Worm (Caenorhabditis elegans) whole organism, mixed stage, embryonic: ENCODE measurements around the gene T28A8.8.

Experiments
- M03D4.4 ChIP-seq: sonication (generic microtip); optimal IDR thresholded peaks from 2 replicates; lab custom pipeline; 2017; ENCODE audit warnings: mild to moderate bottlenecking, missing genetic modification characterization, missing compliant biosample characterization
- bed-3 ChIP-seq: fragments of 200-800 bp; sonication (Bioruptor generic); optimal IDR thresholded peaks from 3 replicates; lab custom pipeline; 2018; ENCODE audit warnings: mild to moderate bottlenecking, missing genetic modification characterization, moderate library complexity, missing compliant biosample characterization
- blmp-1 ChIP-seq: fragments of 150-350 bp; optimal IDR thresholded peaks from 2 replicates; lab custom pipeline; 2014; ENCODE audit warnings: missing biosample characterization, missing genetic modification characterization
- ceh-39 ChIP-seq: fragments of 150-350 bp; optimal IDR thresholded peaks from 2 replicates; lab custom pipeline; 2014; ENCODE audit warnings: missing biosample characterization, missing genetic modification characterization
- ceh-43 ChIP-seq: fragments of 200-800 bp; sonication (Bioruptor generic); optimal IDR thresholded peaks from 2 replicates; lab custom pipeline; 2018; ENCODE audit warnings: mild to moderate bottlenecking, missing genetic modification characterization, moderate library complexity, missing compliant biosample characterization
- ceh-83 ChIP-seq: fragments of 200-800 bp; sonication (Bioruptor generic); optimal IDR thresholded peaks from 2 replicates; lab custom pipeline; 2018; ENCODE audit warnings: mild to moderate bottlenecking, missing genetic modification characterization, missing compliant biosample characterization
- ces-1 ChIP-seq: fragments of 150-350 bp; optimal IDR thresholded peaks from 2 replicates; lab custom pipeline; 2014; ENCODE audit warnings: missing biosample characterization, missing genetic modification reagents, missing genetic modification characterization
- cnd-1 ChIP-seq: fragments of 200-800 bp; sonication (Bioruptor generic); optimal IDR thresholded peaks from 2 replicates; lab custom pipeline; 2018; ENCODE audit warnings: mild to moderate bottlenecking, missing genetic modification characterization, missing compliant biosample characterization
- drap-1 ChIP-seq: fragments of 200-800 bp; sonication (Bioruptor generic); optimal IDR thresholded peaks from 3 replicates; lab custom pipeline; 2018; ENCODE audit warnings: mild to moderate bottlenecking, missing genetic modification characterization, missing compliant biosample characterization
- elt-1 ChIP-seq: sonication (generic microtip); optimal IDR thresholded peaks from 2 replicates; lab custom pipeline; 2017; ENCODE audit warnings: missing genetic modification characterization, mild to moderate bottlenecking, missing compliant biosample characterization, antibody characterized with exemption, moderate library complexity, borderline replicate concordance; ENCODE audit not compliant: insufficient read depth
- elt-3 ChIP-seq: fragments of 150-350 bp; optimal IDR thresholded peaks from 2 replicates; lab custom pipeline; 2014; ENCODE audit warnings: missing biosample characterization, missing genetic modification characterization
- flh-1 ChIP-seq: fragments of 200-800 bp; sonication (Bioruptor generic); optimal IDR thresholded peaks from 2 replicates; lab custom pipeline; 2018; ENCODE audit warnings: mild to moderate bottlenecking, missing genetic modification characterization, moderate library complexity, missing compliant biosample characterization
- ham-2 ChIP-seq: fragments of 200-800 bp; sonication (Bioruptor generic); optimal IDR thresholded peaks from 2 replicates; lab custom pipeline; 2018; ENCODE audit warnings: mild to moderate bottlenecking, missing genetic modification characterization, missing compliant biosample characterization
- hlh-1 ChIP-seq: fragments of 150-350 bp; optimal IDR thresholded peaks from 2 replicates; lab custom pipeline; 2014; ENCODE audit warnings: missing biosample characterization, missing genetic modification reagents, missing genetic modification characterization
- lin-13 ChIP-seq: fragments of 150-350 bp; optimal IDR thresholded peaks from 2 replicates; lab custom pipeline; 2014; ENCODE audit warnings: missing biosample characterization, missing genetic modification characterization
- lin-32 ChIP-seq: fragments of 200-800 bp; sonication (Bioruptor generic); optimal IDR thresholded peaks from 2 replicates; lab custom pipeline; 2018; ENCODE audit warnings: mild to moderate bottlenecking, missing genetic modification characterization, missing compliant biosample characterization
- lsy-2 ChIP-seq: fragments of 150-350 bp; optimal IDR thresholded peaks from 2 replicates; lab custom pipeline; 2014; ENCODE audit warnings: missing biosample characterization, missing genetic modification characterization
- mab-5 ChIP-seq: fragments of 150-350 bp; optimal IDR thresholded peaks from 2 replicates; lab custom pipeline; 2014; ENCODE audit warnings: missing biosample characterization, missing genetic modification characterization
- mep-1 ChIP-seq: fragments of 150-350 bp; optimal IDR thresholded peaks from 2 replicates; lab custom pipeline; 2017; ENCODE audit warnings: missing biosample characterization, missing genetic modification reagents, missing genetic modification characterization, inconsistent platforms
- mls-2 ChIP-seq: sonication (generic microtip); optimal IDR thresholded peaks from 2 replicates; lab custom pipeline; 2016; ENCODE audit warnings: mild to moderate bottlenecking, missing genetic modification characterization, moderate library complexity, missing compliant biosample characterization
- nhr-2 ChIP-seq: fragments of 150-350 bp; optimal IDR thresholded peaks from 2 replicates; lab custom pipeline; 2014; ENCODE audit warnings: missing biosample characterization, missing genetic modification characterization
- nhr-237 ChIP-seq: fragments of 150-350 bp; optimal IDR thresholded peaks from 2 replicates; lab custom pipeline; 2014; ENCODE audit warnings: missing biosample characterization, missing genetic modification characterization
- nhr-28 ChIP-seq: fragments of 150-350 bp; optimal IDR thresholded peaks from 2 replicates; lab custom pipeline; 2014; ENCODE audit warnings: missing biosample characterization, missing genetic modification characterization
- nhr-76 ChIP-seq: sonication (generic microtip); optimal IDR thresholded peaks from 2 replicates; lab custom pipeline; 2017; ENCODE audit warnings: missing biosample characterization, missing genetic modification characterization
- pha-4 ChIP-seq: fragments of 150-350 bp; optimal IDR thresholded peaks from 2 replicates; lab custom pipeline; 2018; ENCODE audit warnings: missing biosample characterization, missing genetic modification reagents, missing genetic modification characterization
- snpc-4 ChIP-seq: fragments of 150-350 bp; optimal IDR thresholded peaks from 2 replicates; lab custom pipeline; 2014; ENCODE audit warnings: missing biosample characterization, missing genetic modification characterization
- sptf-1 ChIP-seq: sonication (generic microtip); optimal IDR thresholded peaks from 2 replicates; lab custom pipeline; 2017; ENCODE audit warnings: mild to moderate bottlenecking, missing genetic modification characterization, moderate library complexity, missing compliant biosample characterization
- tbx-8 ChIP-seq: fragments of 200-800 bp; sonication (Bioruptor generic); optimal IDR thresholded peaks from 2 replicates; lab custom pipeline; 2018; ENCODE audit warnings: mild to moderate bottlenecking, missing genetic modification characterization, moderate library complexity, missing compliant biosample characterization
- unc-120 ChIP-seq: sonication (generic microtip); optimal IDR thresholded peaks from 2 replicates; lab custom pipeline; 2017; ENCODE audit warnings: missing genetic modification characterization, missing compliant biosample characterization; ENCODE audit not compliant: poor library complexity, severe bottlenecking
- unc-62 ChIP-seq: fragments of 150-350 bp; optimal IDR thresholded peaks from 2 replicates; lab custom pipeline; 2014; ENCODE audit warnings: missing biosample characterization, missing genetic modification reagents, missing genetic modification characterization
- zip-8 ChIP-seq: fragments of 150-350 bp; optimal IDR thresholded peaks from 2 replicates; lab custom pipeline; 2014; ENCODE audit warnings: missing biosample characterization, missing genetic modification characterization
- ztf-11 ChIP-seq: fragments of 150-350 bp; optimal IDR thresholded peaks from 2 replicates; lab custom pipeline; 2014; ENCODE audit warnings: missing biosample characterization, missing genetic modification characterization

T28A8.8 gene

ce11 chrIII:13457305-13457704 is 45.3 kb upstream of the T28A8.8 start:
- TF ChIP-seq elt-3 (tag; lab: Kevin White, UChicago), result no peak
- no peak for TF ChIP-seq snpc-4 (tag; lab: Kevin White, UChicago)
- no peak for TF ChIP-seq elt-1 (tag; lab: Kevin White, UChicago)

ce11 chrIII:13458978-13459596 is 43.5 kb upstream of the T28A8.8 start, which contains the start of gene tag-164:
Gene tag-164 (plus strand): TSS chrIII:13459546.
- no peak for TF ChIP-seq tbx-8
- TF ChIP-seq nhr-28 (tag; lab: Kevin White, UChicago), result no peak

DNA sequence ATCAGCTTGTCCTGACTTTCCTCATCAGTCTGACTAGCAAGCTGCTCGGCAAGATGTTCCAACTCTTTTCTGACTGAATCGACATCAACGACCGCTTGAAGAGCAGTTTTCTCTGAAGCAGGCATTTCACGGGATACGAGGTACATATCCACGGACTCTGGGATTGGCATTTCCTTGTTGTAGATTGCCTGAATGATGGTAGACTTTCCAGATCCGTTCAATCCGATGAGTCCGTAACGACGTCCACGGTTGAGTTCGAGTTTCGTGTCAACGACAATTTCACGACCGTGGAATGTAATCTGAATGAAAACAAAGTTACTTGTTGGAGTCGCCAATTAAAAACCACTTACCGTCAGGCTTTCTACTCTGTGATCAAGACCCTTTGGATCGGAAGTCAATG is 41.1 kb upstream of the T28A8.8 start:
- TF ChIP-seq lin-32 (GFP tag; lab: Kevin White, UChicago) (no peak), ceh-39 (tag; lab: Kevin White, UChicago) (no peak), ham-2 (GFP tag; lab: Kevin White, UChicago) (no peak), elt-3 (tag; lab: Kevin White, UChicago) (no peak), snpc-4 (tag; lab: Kevin White, UChicago) (no peak), sptf-1 (tag; lab: Kevin White, UChicago) (no peak), unc-120 (tag; lab: Kevin White, UChicago) (no peak)

DNA sequence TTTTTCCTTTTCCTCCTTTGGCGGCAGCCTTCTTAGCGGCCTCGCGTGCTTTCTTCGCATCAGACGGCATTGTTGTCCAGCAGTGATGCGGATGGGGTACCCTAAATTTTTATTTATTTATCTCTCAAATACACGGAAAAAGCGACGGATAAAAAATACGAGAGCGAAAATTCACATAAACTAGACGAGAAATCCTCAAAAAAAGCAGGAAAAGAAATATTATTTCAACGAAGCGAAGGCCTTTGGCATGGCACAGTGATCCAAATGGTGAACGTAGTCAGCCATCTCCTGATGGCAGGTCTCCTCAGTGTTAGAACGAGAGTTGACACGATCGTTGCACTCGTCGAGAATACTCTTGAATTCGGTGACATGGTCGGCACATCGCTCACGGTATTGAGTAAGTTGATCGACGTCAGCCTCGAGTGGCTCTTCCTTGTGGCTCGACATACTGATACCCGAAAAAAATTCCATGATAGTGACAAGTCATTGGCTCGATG is 40.4 kb upstream of the T28A8.8 start, which contains the start of the genes abcf-2 and T27E9.2:
Gene abcf-2, minus strand, starts transcription at position 101 of the 497 bp plus-strand sequence.
Gene T27E9.2, minus strand, starts transcription at position 447 of the 497 bp plus-strand sequence.
- TF ChIP-seq sptf-1 (tag; lab: Kevin White, UChicago), result no peak
- TF ChIP-seq ztf-11 (tag; lab: Kevin White, UChicago), result no peak
- no peak for TF ChIP-seq zip-8
- TF ChIP-seq unc-62 (GFP tag; lab: Kevin White, UChicago), result no peak
- no peak for TF ChIP-seq bed-3 (GFP tag; lab: Kevin White, UChicago)
- no peak for TF ChIP-seq mep-1 (tag; lab: Kevin White, UChicago)
- TF ChIP-seq ceh-83 (GFP tag; lab: Kevin White, UChicago), result no peak
- TF ChIP-seq lin-13 (tag; lab: Kevin White, UChicago), result no peak
- no peak for TF ChIP-seq mls-2 (tag; lab: Kevin White, UChicago)
- no peak for TF ChIP-seq tbx-8
- no peak for TF ChIP-seq blmp-1 (tag; lab: Kevin White, UChicago)
- TF ChIP-seq elt-1 (tag; lab: Kevin White, UChicago), result no peak
- no peak for TF ChIP-seq unc-120 (tag; lab: Kevin White, UChicago)
- no peak for TF ChIP-seq mab-5 (tag; lab: Kevin White, UChicago)
- no peak for TF ChIP-seq cnd-1 (tag; lab: Kevin White, UChicago)
- no peak for TF ChIP-seq snpc-4 (tag; lab: Kevin White, UChicago)
- TF ChIP-seq pha-4 (tag; lab: Kevin White, UChicago), result no peak
- no peak for TF ChIP-seq M03D4.4 (tag; lab: Kevin White, UChicago)

ce11 chrIII:13462965-13463783 is 39.4 kb upstream of the T28A8.8 start, which contains the start of gene ant-1.1:
Gene ant-1.1 (plus strand): TSS chrIII:13463163.
- TF ChIP-seq bed-3 (GFP tag; lab: Kevin White, UChicago), result peak; percentile 18
- peak; percentile 86 for TF ChIP-seq unc-120 (tag; lab: Kevin White, UChicago)
- no peak for TF ChIP-seq blmp-1 (tag; lab: Kevin White, UChicago)
- TF ChIP-seq mls-2 (tag; lab: Kevin White, UChicago), result peak; percentile 74
- TF ChIP-seq lin-13 (tag; lab: Kevin White, UChicago), result peak; percentile 90
- peak; percentile 42 for TF ChIP-seq ces-1
- peak; percentile 91 for TF ChIP-seq pha-4 (tag; lab: Kevin White, UChicago)
- TF ChIP-seq ceh-43, result peak; percentile 37
- no peak for TF ChIP-seq unc-62 (GFP tag; lab: Kevin White, UChicago)
- peak; percentile 16 for TF ChIP-seq lin-32 (GFP tag; lab: Kevin White, UChicago)
- no peak for TF ChIP-seq tbx-8
- peak; percentile 50 for TF ChIP-seq M03D4.4 (tag; lab: Kevin White, UChicago)
- TF ChIP-seq flh-1 (GFP tag; lab: Kevin White, UChicago), result no peak
- peak; percentile 21 for TF ChIP-seq cnd-1 (tag; lab: Kevin White, UChicago)
- TF ChIP-seq mep-1 (tag; lab: Kevin White, UChicago), result peak; percentile 83
- TF ChIP-seq drap-1 (GFP tag; lab: Kevin White, UChicago), result peak; percentile 56
- peak; percentile 38 for TF ChIP-seq nhr-2
- peak; percentile 65 for TF ChIP-seq ceh-83 (GFP tag; lab: Kevin White, UChicago)
- no peak for TF ChIP-seq nhr-76 (tag; lab: Kevin White, UChicago)
- TF ChIP-seq ceh-39 (tag; lab: Kevin White, UChicago), result peak; percentile 54
- peak; percentile 6 for TF ChIP-seq ham-2 (GFP tag; lab: Kevin White, UChicago)
- peak; percentile 99 for TF ChIP-seq lsy-2 (tag; lab: Kevin White, UChicago)
- peak; percentile 82 for TF ChIP-seq sptf-1 (tag; lab: Kevin White, UChicago)
- no peak for TF ChIP-seq zip-8
- TF ChIP-seq nhr-237 (tag; lab: Kevin White, UChicago), result peak; percentile 94
- TF ChIP-seq hlh-1 (tag; lab: Kevin White, UChicago), result peak; percentile 49
- TF ChIP-seq, all 35 proteins: peak for 20
